Fruit fly (Drosophila melanogaster): ENCODE results near the gene CG13850.

The CG13850 gene

DNA sequence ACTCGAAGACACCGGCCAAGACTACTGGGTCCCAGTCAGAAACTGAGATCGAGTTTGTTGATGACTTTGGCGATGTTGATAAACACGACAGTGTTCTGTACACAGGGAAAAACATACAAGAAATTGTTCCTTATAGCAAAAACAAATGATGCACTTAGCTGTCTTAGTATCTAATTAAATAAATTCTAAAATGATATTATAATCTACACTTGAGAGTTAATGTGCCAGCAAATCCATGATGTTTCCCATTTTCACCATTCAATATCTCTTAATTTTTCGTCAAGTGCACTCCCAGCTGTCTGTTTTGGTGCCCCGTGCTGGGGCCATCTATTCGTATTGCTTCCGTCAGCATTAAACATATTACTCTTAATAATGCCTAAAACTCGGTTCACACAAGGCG lies 10.5 kb downstream of the CG13850 start (continued):
- TF ChIP-seq Gug (GFP tag; IDR thresholded peaks at IDR 0.05) (peak; percentile 62; the same call in 1 of the 2 replicates), CG15336 (GFP tag; IDR thresholded peaks at IDR 0.05) (peak; percentile 76), fd59A (GFP tag; optimal IDR thresholded peaks at IDR 0.05) (no peak), CG11762 (GFP tag; optimal IDR thresholded peaks at IDR 0.05; ENCODE audit: insufficient read depth) (peak; percentile 7), CG6808 (GFP tag; optimal IDR thresholded peaks at IDR 0.05) (no peak), Ets21C (GFP tag; optimal IDR thresholded peaks at IDR 0.05) (no peak), ss (GFP tag; optimal IDR thresholded peaks at IDR 0.05) (no peak), esn (GFP tag; optimal IDR thresholded peaks at IDR 0.05) (no peak), pdm3 (GFP tag; optimal IDR thresholded peaks at IDR 0.05) (peak; percentile 44), vri (GFP tag; optimal IDR thresholded peaks at IDR 0.05) (no peak), CG10669 (GFP tag; optimal IDR thresholded peaks at IDR 0.05) (no peak), CG4318 (GFP tag; optimal IDR thresholded peaks at IDR 0.05) (peak; percentile 53), CG11902 (GFP tag; optimal IDR thresholded peaks at IDR 0.05) (no peak), net (GFP tag; optimal IDR thresholded peaks at IDR 0.05) (no peak), achi (GFP tag; optimal IDR thresholded peaks at IDR 0.05) (peak; percentile 44)

DNA sequence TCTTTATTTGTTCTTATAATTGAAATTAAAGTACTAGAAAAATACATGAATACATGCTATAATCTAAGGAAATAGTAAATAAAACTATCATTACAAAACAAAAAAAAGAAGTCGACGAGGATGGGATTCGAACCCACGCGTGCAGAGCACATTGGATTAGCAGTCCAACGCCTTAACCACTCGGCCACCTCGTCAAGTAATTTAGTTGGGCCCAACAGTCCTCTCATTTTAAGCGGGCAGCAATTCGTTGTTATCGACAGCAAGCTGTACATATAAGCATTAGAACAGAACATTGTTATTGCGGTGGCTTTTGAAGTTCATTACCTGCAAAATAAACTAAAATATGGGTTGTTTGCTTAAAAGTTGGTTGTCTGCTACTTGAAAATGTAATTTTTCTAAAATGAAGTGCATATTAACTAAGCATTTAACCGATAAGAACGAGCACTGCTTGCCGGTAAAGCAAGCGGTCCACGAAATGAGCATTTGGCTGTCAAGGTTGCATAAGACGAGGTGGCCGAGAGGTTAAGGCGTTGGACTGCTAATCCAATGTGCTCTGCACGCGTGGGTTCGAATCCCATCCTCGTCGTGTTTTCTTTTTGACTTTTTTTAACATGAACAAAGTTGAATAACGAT lies 13.5 kb downstream of the CG13850 start:
- TF ChIP-seq CG6163 (GFP tag; IDR thresholded peaks at IDR 0.05) (no peak), Hr38 (GFP tag; optimal IDR thresholded peaks at IDR 0.05) (no peak), Ets21C (GFP tag; optimal IDR thresholded peaks at IDR 0.05) (no peak), CG6808 (GFP tag; optimal IDR thresholded peaks at IDR 0.05) (no peak), Ets96B (tag; optimal IDR thresholded peaks at IDR 0.05) (no peak), CG11294 (GFP tag; IDR thresholded peaks at IDR 0.05) (no peak), CG10669 (GFP tag; optimal IDR thresholded peaks at IDR 0.05) (no peak), vri (GFP tag; optimal IDR thresholded peaks at IDR 0.05) (peak; percentile 93), Eip78C (GFP tag) (peak; percentile 69), CG8319 (GFP tag; optimal IDR thresholded peaks at IDR 0.05) (no peak), topi (GFP tag; optimal IDR thresholded peaks at IDR 0.05) (no peak), lz (GFP tag; optimal IDR thresholded peaks at IDR 0.05) (no peak)

DNA sequence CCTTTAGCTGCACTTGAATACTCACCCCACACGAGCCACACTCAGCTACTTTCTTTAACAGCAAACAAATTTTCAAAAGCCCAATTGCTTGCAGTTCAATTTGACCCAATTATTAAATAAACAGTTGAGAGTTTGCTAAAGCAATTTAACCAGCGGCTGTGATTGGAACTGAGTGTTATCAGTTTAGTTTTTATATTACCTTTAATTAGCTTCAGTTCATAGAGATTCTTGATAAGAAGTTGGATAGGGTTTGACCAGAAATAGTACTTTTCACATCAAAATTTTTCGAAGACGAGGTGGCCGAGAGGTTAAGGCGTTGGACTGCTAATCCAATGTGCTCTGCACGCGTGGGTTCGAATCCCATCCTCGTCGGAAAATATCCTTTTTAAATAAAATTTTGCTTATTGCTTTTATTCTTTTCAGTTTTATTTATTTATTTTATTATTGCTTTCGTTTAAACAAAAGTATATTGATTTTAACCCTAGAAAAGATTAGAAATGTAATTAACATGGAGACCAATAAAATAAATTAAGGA lies 14.4 kb downstream of the CG13850 start:
- no peak for TF ChIP-seq vri (GFP tag; optimal IDR thresholded peaks at IDR 0.05)
- TF ChIP-seq cyc (GFP tag; optimal IDR thresholded peaks at IDR 0.05) = no peak
- TF ChIP-seq Smox (GFP tag; optimal IDR thresholded peaks at IDR 0.05) = no peak
- peak; percentile 18 for TF ChIP-seq fkh (GFP tag; optimal IDR thresholded peaks at IDR 0.05)
- no peak for TF ChIP-seq CG11902 (GFP tag; optimal IDR thresholded peaks at IDR 0.05)

DNA sequence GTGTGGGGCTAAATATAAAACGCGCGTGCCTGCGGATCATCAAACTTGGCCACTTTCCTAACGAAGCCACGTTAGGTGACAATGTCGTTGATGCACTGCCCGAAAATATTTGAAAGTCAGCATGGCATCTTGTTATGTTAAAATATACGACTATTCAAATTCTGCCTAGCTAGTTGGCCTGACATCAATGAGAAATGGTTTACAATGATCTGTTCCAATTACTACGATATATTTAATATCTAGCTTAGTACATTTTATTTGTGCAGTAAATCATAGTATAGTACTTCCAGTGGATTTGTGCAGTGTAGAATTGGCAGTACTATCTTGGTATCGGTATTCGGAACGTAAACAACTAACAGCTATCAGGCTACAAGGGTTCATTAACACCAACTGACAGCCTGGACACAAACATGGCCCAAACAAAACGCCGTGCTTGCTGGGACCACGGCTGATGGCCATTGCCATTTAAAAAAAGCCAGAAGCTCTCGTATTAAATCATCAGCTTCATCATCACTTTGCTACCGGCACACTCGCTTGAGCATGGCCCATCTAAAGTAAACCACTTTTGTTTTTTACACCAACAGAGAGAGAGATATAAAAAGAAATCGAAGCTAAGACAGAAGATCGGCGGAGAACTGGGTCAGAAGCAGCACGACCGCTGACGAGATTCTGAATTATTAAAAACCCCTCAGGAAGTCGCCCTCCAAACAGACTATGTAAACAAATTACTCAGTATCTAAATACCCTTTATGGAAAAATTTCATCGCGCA lies 15.1 kb downstream of the CG13850 start:
- TF ChIP-seq CG8119 (GFP tag; IDR thresholded peaks at IDR 0.05) (peak; percentile 41; the same call in 1 of the 3 replicates), Blimp-1 (GFP tag; optimal IDR thresholded peaks at IDR 0.05) (peak; percentile 27), Eip93F (GFP tag; optimal IDR thresholded peaks at IDR 0.05) (no peak), Lpt (GFP tag; optimal IDR thresholded peaks at IDR 0.05) (peak; percentile 5), fkh (GFP tag; optimal IDR thresholded peaks at IDR 0.05) (no peak), pdm3 (GFP tag; optimal IDR thresholded peaks at IDR 0.05) (peak; percentile 18), Eip78C (GFP tag) (peak; percentile 73), CG4318 (GFP tag; optimal IDR thresholded peaks at IDR 0.05) (peak; percentile 27), CG32006 (GFP tag; optimal IDR thresholded peaks at IDR 0.05) (peak; percentile 58), CG7368 (GFP tag; optimal IDR thresholded peaks at IDR 0.05) (no peak), Gug (GFP tag; IDR thresholded peaks at IDR 0.05) (peak; percentile 31; the same call in 1 of the 2 replicates), CG3919 (GFP tag; optimal IDR thresholded peaks at IDR 0.05) (peak; percentile 19), dsx (GFP tag; optimal IDR thresholded peaks at IDR 0.05; ENCODE audit: poor library complexity, severe bottlenecking) (peak; percentile 5), CG15336 (GFP tag; IDR thresholded peaks at IDR 0.05) (0 out of 2 replicates have a peak, but pooled peaks have one; percentile 15), CG6163 (GFP tag; IDR thresholded peaks at IDR 0.05) (0 out of 3 replicates have a peak, but pooled peaks have one; percentile 24), Hr4 (GFP tag; optimal IDR thresholded peaks at IDR 0.05) (peak; percentile 45), achi (GFP tag; optimal IDR thresholded peaks at IDR 0.05) (peak; percentile 14), esn (GFP tag; optimal IDR thresholded peaks at IDR 0.05) (no peak)

All from whole organism, prepupa.